Fruit fly (Drosophila melanogaster) whole organism, embryonic: Measurements from ENCODE around the gene tw.
A peak's percentile ranks its signal among the peaks of the same experiment; 100 is the strongest.

Experiments used
- Asciz ChIP-seq: fragments of 200-800 bp; sonication (Bioruptor generic); optimal IDR thresholded peaks from 2 replicates; lab custom pipeline; 2017; ENCODE audit warnings: missing biosample characterization, mild to moderate bottlenecking, missing genetic modification characterization, missing genetic modification reagents
- Atf3 ChIP-seq: fragments of 200-800 bp; sonication (Bioruptor generic); optimal IDR thresholded peaks from 3 replicates; lab custom pipeline; 2016; ENCODE audit warnings: missing biosample characterization, missing genetic modification characterization
- CG10321 ChIP-seq: fragments of 200-800 bp; sonication (Bioruptor generic); IDR thresholded peaks from 2 replicates; pipeline ENCODE4 v1.3.6; 2022; ENCODE audit warnings: missing biosample characterization, missing genetic modification characterization
- CG10543 ChIP-seq: fragments of 200-800 bp; sonication (Bioruptor generic); optimal IDR thresholded peaks from 3 replicates; lab custom pipeline; 2017; ENCODE audit warnings: missing biosample characterization, mild to moderate bottlenecking, missing genetic modification characterization, moderate library complexity
- CG10565 ChIP-seq: fragments of 200-800 bp; sonication (Bioruptor generic); optimal IDR thresholded peaks from 3 replicates; lab custom pipeline; 2016; ENCODE audit warnings: missing biosample characterization, mild to moderate bottlenecking, missing genetic modification characterization
- CG14710 ChIP-seq: fragments of 200-800 bp; sonication (Bioruptor generic); optimal IDR thresholded peaks from 3 replicates; lab custom pipeline; 2019; ENCODE audit warnings: missing biosample characterization, mild to moderate bottlenecking, missing genetic modification characterization, moderate library complexity
- CG17328 ChIP-seq: fragments of 200-800 bp; sonication (Bioruptor generic); IDR thresholded peaks from 2 replicates; pipeline ENCODE4 v1.3.6; 2022; ENCODE audit warnings: missing biosample characterization, missing genetic modification characterization
- CG17359 ChIP-seq: fragments of 200-800 bp; sonication (Bioruptor generic); optimal IDR thresholded peaks from 3 replicates; lab custom pipeline; 2018; ENCODE audit warnings: missing biosample characterization, mild to moderate bottlenecking, missing genetic modification characterization, moderate library complexity
- CG17385 ChIP-seq: fragments of 200-800 bp; sonication (Bioruptor generic); optimal IDR thresholded peaks from 3 replicates; lab custom pipeline; 2018; ENCODE audit warnings: missing biosample characterization, mild to moderate bottlenecking, missing genetic modification characterization
- CG17829 ChIP-seq: fragments of 200-800 bp; optimal IDR thresholded peaks from 2 replicates; lab custom pipeline; 2019; ENCODE audit warnings: missing biosample characterization, mild to moderate bottlenecking, missing genetic modification characterization, moderate library complexity
- CG1792 ChIP-seq: fragments of 200-800 bp; sonication (Bioruptor generic); optimal IDR thresholded peaks from 2 replicates; lab custom pipeline; 2016; ENCODE audit warnings: missing biosample characterization, missing genetic modification characterization
- CG18599 ChIP-seq: fragments of 200-800 bp; sonication (Bioruptor generic); optimal IDR thresholded peaks from 3 replicates; lab custom pipeline; 2017; ENCODE audit warnings: missing biosample characterization, missing genetic modification characterization, mild to moderate bottlenecking, moderate library complexity, missing genetic modification reagents
- CG2116 ChIP-seq: fragments of 200-800 bp; sonication (Bioruptor generic); optimal IDR thresholded peaks from 3 replicates; lab custom pipeline; 2018; ENCODE audit warnings: missing biosample characterization, mild to moderate bottlenecking, missing genetic modification characterization
- CG2199 ChIP-seq: fragments of 200-800 bp; sonication (Bioruptor generic); IDR thresholded peaks from 3 replicates; pipeline ENCODE4 v1.3.6; 2022; ENCODE audit warnings: missing biosample characterization, missing genetic modification characterization
- CG6689 ChIP-seq: fragments of 200-800 bp; sonication (Bioruptor generic); IDR thresholded peaks from 2 replicates; pipeline ENCODE4 v1.3.6; 2022; ENCODE audit warnings: missing biosample characterization, missing genetic modification characterization
- CG6765 ChIP-seq: fragments of 200-800 bp; sonication (Bioruptor generic); optimal IDR thresholded peaks from 3 replicates; lab custom pipeline; 2017; ENCODE audit warnings: missing biosample characterization, mild to moderate bottlenecking, missing genetic modification characterization
- CG7786 ChIP-seq: fragments of 200-800 bp; sonication (Bioruptor generic); optimal IDR thresholded peaks from 2 replicates; lab custom pipeline; 2016; ENCODE audit warnings: missing biosample characterization, missing genetic modification characterization
- CG7928 ChIP-seq: fragments of 200-800 bp; sonication (Bioruptor generic); optimal IDR thresholded peaks from 2 replicates; lab custom pipeline; 2017; ENCODE audit warnings: missing biosample characterization, mild to moderate bottlenecking, missing genetic modification characterization
- H15 ChIP-seq: fragments of 200-800 bp; sonication (Bioruptor generic); IDR thresholded peaks from 3 replicates; pipeline ENCODE4 v1.3.6; 2022; ENCODE audit warnings: missing biosample characterization, missing genetic modification characterization
- Hey ChIP-seq: fragments of 200-800 bp; sonication (Bioruptor generic); optimal IDR thresholded peaks from 3 replicates; lab custom pipeline; 2018; ENCODE audit warnings: missing biosample characterization, mild to moderate bottlenecking, missing genetic modification characterization
- HmgZ ChIP-seq: fragments of 200-800 bp; sonication (Bioruptor generic); optimal IDR thresholded peaks from 2 replicates; lab custom pipeline; 2018; ENCODE audit warnings: missing biosample characterization, mild to moderate bottlenecking, missing genetic modification characterization
- Hr51 ChIP-seq, 2 experiments: fragments of 200-800 bp; sonication (Bioruptor generic); optimal IDR thresholded peaks; 2 replicates in 1 of 2; 3 replicates in 1 of 2; lab custom pipeline; 2016 to 2018; ENCODE audit warnings: missing biosample characterization in 2 of 2, missing genetic modification characterization in 2 of 2, mild to moderate bottlenecking in 1 of 2, moderate library complexity in 1 of 2
- Hsf ChIP-seq: fragments of 200-800 bp; sonication (Bioruptor generic); optimal IDR thresholded peaks from 3 replicates; lab custom pipeline; 2016; ENCODE audit warnings: missing biosample characterization, missing genetic modification characterization
- MBD-R2 ChIP-seq: fragments of 200-800 bp; sonication (Bioruptor generic); IDR thresholded peaks from 2 replicates; pipeline ENCODE4 v1.3.6; 2022; ENCODE audit warnings: missing biosample characterization, missing genetic modification characterization
- NFAT ChIP-seq: fragments of 200-800 bp; sonication (Bioruptor generic); IDR thresholded peaks from 2 replicates; pipeline ENCODE4 v1.3.6; 2022; ENCODE audit warnings: missing biosample characterization, missing genetic modification characterization
- Taf1 ChIP-seq: fragments of 200-800 bp; sonication (Bioruptor generic); IDR thresholded peaks from 2 replicates; pipeline ENCODE4 v1.3.6; 2022; ENCODE audit warnings: missing biosample characterization, missing genetic modification characterization
- Xbp1 ChIP-seq: fragments of 200-800 bp; sonication (Bioruptor generic); optimal IDR thresholded peaks from 3 replicates; lab custom pipeline; 2016; ENCODE audit warnings: missing biosample characterization, mild to moderate bottlenecking, missing genetic modification characterization
- aop ChIP-seq: fragments of 200-800 bp; sonication (Bioruptor generic); IDR thresholded peaks from 2 replicates; pipeline ENCODE4 v1.3.6; 2022; ENCODE audit warnings: missing biosample characterization, missing genetic modification characterization
- bab2 ChIP-seq: fragments of 200-800 bp; sonication (Bioruptor generic); optimal IDR thresholded peaks from 2 replicates; lab custom pipeline; 2016; ENCODE audit warnings: missing biosample characterization, missing genetic modification characterization
- bigmax ChIP-seq: fragments of 200-800 bp; sonication (Bioruptor generic); optimal IDR thresholded peaks from 2 replicates; lab custom pipeline; 2018; ENCODE audit warnings: missing biosample characterization, mild to moderate bottlenecking, missing genetic modification characterization
- caup ChIP-seq: fragments of 200-800 bp; sonication (Bioruptor generic); optimal IDR thresholded peaks from 3 replicates; lab custom pipeline; 2017; ENCODE audit warnings: missing biosample characterization, mild to moderate bottlenecking, missing genetic modification characterization, moderate library complexity; ENCODE audit not compliant: severe bottlenecking
- croc ChIP-seq: fragments of 200-800 bp; sonication (Bioruptor generic); conservative IDR thresholded peaks from 3 replicates; pipeline ENCODE4 v1.3.6; 2022; ENCODE audit warnings: missing biosample characterization, missing genetic modification characterization
- crol ChIP-seq: fragments of 200-800 bp; sonication (Bioruptor generic); IDR thresholded peaks from 2 replicates; pipeline ENCODE4 v1.3.6; 2022; ENCODE audit warnings: missing biosample characterization, missing genetic modification characterization
- cwo ChIP-seq: fragments of 200-800 bp; sonication (Bioruptor generic); optimal IDR thresholded peaks from 3 replicates; lab custom pipeline; 2017; ENCODE audit warnings: missing biosample characterization, missing genetic modification characterization, mild to moderate bottlenecking, moderate library complexity, missing genetic modification reagents
- dati ChIP-seq: fragments of 200-800 bp; sonication (Bioruptor generic); IDR thresholded peaks from 2 replicates; pipeline ENCODE4 v1.3.6; 2022; ENCODE audit warnings: missing biosample characterization, missing genetic modification characterization
- dimm ChIP-seq: fragments of 200-800 bp; sonication (Bioruptor generic); IDR thresholded peaks from 2 replicates; pipeline ENCODE4 v1.3.6; 2022; ENCODE audit warnings: missing biosample characterization, missing genetic modification characterization
- ewg ChIP-seq: fragments of 200-800 bp; sonication (Bioruptor generic); optimal IDR thresholded peaks from 3 replicates; lab custom pipeline; 2017; ENCODE audit warnings: mild to moderate bottlenecking, missing biosample characterization, missing genetic modification reagents, missing genetic modification characterization
- fru ChIP-seq: fragments of >200 bp; optimal IDR thresholded peaks from 2 replicates; lab custom pipeline; 2017
- grn ChIP-seq: fragments of 200-800 bp; sonication (Bioruptor generic); optimal IDR thresholded peaks from 3 replicates; lab custom pipeline; 2017; ENCODE audit warnings: missing biosample characterization, missing genetic modification characterization
- hkb ChIP-seq, 2 experiments: fragments of 200-800 bp in 1 of 2; fragments of >200 bp in 1 of 2; sonication (Bioruptor generic) in 1 of 2; IDR thresholded peaks in 1 of 2; optimal IDR thresholded peaks in 1 of 2; 2 replicates each; pipeline versions ENCODE4 v1.3.6 to Lab custom; 2017 to 2022; ENCODE audit warnings: missing biosample characterization in 1 of 2, missing genetic modification characterization in 1 of 2
- jigr1 ChIP-seq: fragments of 200-800 bp; sonication (Bioruptor generic); IDR thresholded peaks from 3 replicates; pipeline ENCODE4 v1.3.6; 2022; ENCODE audit warnings: missing biosample characterization, missing genetic modification characterization
- kah ChIP-seq: fragments of 200-800 bp; sonication (Bioruptor generic); optimal IDR thresholded peaks from 2 replicates; lab custom pipeline; 2018; ENCODE audit warnings: missing biosample characterization, mild to moderate bottlenecking, missing genetic modification characterization
- mld ChIP-seq: fragments of 200-800 bp; sonication (Bioruptor generic); IDR thresholded peaks from 3 replicates; pipeline ENCODE4 v1.3.6; 2022; ENCODE audit warnings: missing biosample characterization, missing genetic modification characterization; ENCODE audit not compliant: partially characterized antibody
- pros ChIP-seq: fragments of 200-800 bp; sonication (Bioruptor generic); optimal IDR thresholded peaks from 3 replicates; lab custom pipeline; 2019; ENCODE audit warnings: missing biosample characterization, mild to moderate bottlenecking, missing genetic modification characterization, moderate library complexity
- psq ChIP-seq: fragments of 200-800 bp; sonication (Bioruptor generic); optimal IDR thresholded peaks from 2 replicates; lab custom pipeline; 2017; ENCODE audit warnings: missing biosample characterization, missing genetic modification characterization
- sd ChIP-seq: fragments of 200-800 bp; sonication (Bioruptor generic); optimal IDR thresholded peaks from 3 replicates; lab custom pipeline; 2018; ENCODE audit warnings: missing biosample characterization, mild to moderate bottlenecking, missing genetic modification characterization, moderate library complexity
- sens ChIP-seq: fragments of 200-800 bp; sonication (Bioruptor generic); peaks from one replicate; lab custom pipeline; 2016; ENCODE audit warnings: missing biosample characterization, missing genetic modification characterization
- slou ChIP-seq: fragments of 200-800 bp; sonication (Bioruptor generic); optimal IDR thresholded peaks from 3 replicates; lab custom pipeline; 2016; ENCODE audit warnings: missing biosample characterization, missing genetic modification characterization
- trem ChIP-seq: fragments of 200-800 bp; optimal IDR thresholded peaks from 3 replicates; lab custom pipeline; 2019; ENCODE audit warnings: missing biosample characterization, mild to moderate bottlenecking, missing genetic modification characterization, moderate library complexity

tw gene

dm6 chrX:755642-756332, 28.8 kb upstream of the tw start (continued):
- TF ChIP-seq CG10321 (GFP tag; lab: Robert Waterston, UW) (peak; percentile 65), slou (peak; percentile 37), bigmax (peak; percentile 18), CG10543 (GFP tag; lab: Kevin White, UChicago) (peak; percentile 83), Xbp1 (GFP tag; lab: Kevin White, UChicago) (peak; percentile 83), CG7786 (GFP tag; lab: Kevin White, UChicago) (peak; percentile 89), ewg (GFP tag; lab: Kevin White, UChicago) (peak; percentile 68), bab2 (GFP tag; lab: Kevin White, UChicago) (peak; percentile 87), CG17328 (GFP tag; lab: Robert Waterston, UW) (peak; percentile 76), jigr1 (GFP tag; lab: Robert Waterston, UW) (no peak), H15 (peak; percentile 67; the same call in 2 of the 3 replicates)
- TF ChIP-seq, all 482 proteins: peak for 385

- TF ChIP-seq psq (GFP tag; lab: Kevin White, UChicago) (no peak), dimm (GFP tag; lab: Robert Waterston, UW) (no peak), Hey (tag; lab: Kevin White, UChicago) (peak; percentile 17), CG10543 (GFP tag; lab: Kevin White, UChicago) (no peak), CG6689 (GFP tag; lab: Robert Waterston, UW) (no peak), Atf3 (no peak), croc (no peak), MBD-R2 (GFP tag; lab: Robert Waterston, UW) (no peak), sens (GFP tag; lab: Kevin White, UChicago) (no peak), CG17385 (GFP tag; lab: Kevin White, UChicago) (no peak), CG2199 (no peak), crol (GFP tag; lab: Robert Waterston, UW) (no peak), fru (lab: Kevin White, UChicago) (no peak), CG14710 (tag; lab: Kevin White, UChicago) (no peak), kah (no peak), dati (GFP tag; lab: Robert Waterston, UW) (no peak), aop (no peak), HmgZ (tag; lab: Kevin White, UChicago) (no peak), sd (tag; lab: Kevin White, UChicago) (peak; percentile 69), CG2116 (GFP tag; lab: Kevin White, UChicago) (no peak), CG17359 (tag; lab: Kevin White, UChicago) (no peak), trem (tag; lab: Kevin White, UChicago) (no peak), CG6765 (GFP tag; lab: Kevin White, UChicago) (no peak), Hsf (GFP tag; lab: Kevin White, UChicago) (no peak), CG17829 (tag; lab: Kevin White, UChicago) (no peak), pros (peak; percentile 18), CG7928 (GFP tag; lab: Kevin White, UChicago) (no peak), grn (GFP tag; lab: Kevin White, UChicago) (peak; percentile 24), hkb (optimal IDR thresholded peaks at IDR 0.05; lab: Kevin White, UChicago) (no peak), hkb (GFP tag; IDR thresholded peaks at IDR 0.05; lab: Robert Waterston, UW) (no peak), mld (GFP tag; lab: Robert Waterston, UW) (no peak), CG18599 (GFP tag; lab: Kevin White, UChicago) (peak; percentile 14), Taf1 (GFP tag; lab: Robert Waterston, UW) (no peak), cwo (GFP tag; lab: Kevin White, UChicago) (peak; percentile 88), CG10565 (GFP tag; lab: Kevin White, UChicago) (no peak), NFAT (GFP tag; lab: Robert Waterston, UW) (no peak), CG1792 (GFP tag; lab: Kevin White, UChicago) (no peak), caup (no peak), Hr51 (GFP tag; optimal IDR thresholded peaks at IDR 0.05; lab: Kevin White, UChicago) (no peak), Asciz (no peak)
These were observed 27.7 kb upstream of the tw start for dm6 chrX:756856-757255.
